Fruit fly (Drosophila melanogaster) whole organism, embryonic: Measurements from ENCODE around the gene pav.

Experiments used
- Ada2b ChIP-seq: fragments of 200-800 bp; sonication (Bioruptor generic); IDR thresholded peaks from 2 replicates; pipeline ENCODE4 v1.3.6; 2022; ENCODE audit warnings: missing biosample characterization, missing genetic modification characterization
- Aef1 ChIP-seq: fragments of 200-800 bp; sonication (Bioruptor generic); IDR thresholded peaks from 3 replicates; pipeline ENCODE4 v1.3.6; 2022; ENCODE audit warnings: missing biosample characterization, missing genetic modification characterization
- Antp ChIP-seq: fragments of 200-800 bp; sonication (Bioruptor generic); optimal IDR thresholded peaks from 3 replicates; lab custom pipeline; 2016; ENCODE audit warnings: missing biosample characterization, missing genetic modification characterization
- CG1024 ChIP-seq: fragments of 200-800 bp; sonication (Bioruptor generic); IDR thresholded peaks from 2 replicates; pipeline ENCODE4 v1.3.6; 2022; ENCODE audit warnings: missing biosample characterization, missing genetic modification characterization
- CG11085 ChIP-seq: fragments of 200-800 bp; sonication (Bioruptor generic); IDR thresholded peaks from 2 replicates; pipeline ENCODE4 v1.3.6; 2022; ENCODE audit warnings: missing biosample characterization, missing genetic modification characterization
- CG11723 ChIP-seq: fragments of 200-800 bp; sonication (Bioruptor generic); optimal IDR thresholded peaks from 2 replicates; lab custom pipeline; 2017; ENCODE audit warnings: missing biosample characterization, mild to moderate bottlenecking, missing genetic modification characterization
- CG12744 ChIP-seq: fragments of 200-800 bp; sonication (Bioruptor generic); optimal IDR thresholded peaks from 2 replicates; lab custom pipeline; 2016; ENCODE audit warnings: missing biosample characterization, missing genetic modification characterization
- CG14014 ChIP-seq: fragments of 200-800 bp; sonication (Bioruptor generic); IDR thresholded peaks from 2 replicates; pipeline ENCODE4 v1.3.6; 2022; ENCODE audit warnings: missing biosample characterization, missing genetic modification characterization
- CG16813 ChIP-seq: fragments of 200-800 bp; sonication (Bioruptor generic); IDR thresholded peaks from 3 replicates; pipeline ENCODE4 v1.3.6; 2022; ENCODE audit warnings: missing biosample characterization, missing genetic modification characterization; ENCODE audit not compliant: partially characterized antibody
- CG16815 ChIP-seq: fragments of 200-800 bp; sonication (Bioruptor generic); optimal IDR thresholded peaks from 3 replicates; lab custom pipeline; 2017; ENCODE audit warnings: missing biosample characterization, mild to moderate bottlenecking, missing genetic modification characterization
- CG1792 ChIP-seq: fragments of 200-800 bp; sonication (Bioruptor generic); optimal IDR thresholded peaks from 2 replicates; lab custom pipeline; 2016; ENCODE audit warnings: missing biosample characterization, missing genetic modification characterization
- CG18011 ChIP-seq: fragments of 200-800 bp; sonication (Bioruptor generic); optimal IDR thresholded peaks from 2 replicates; lab custom pipeline; 2017; ENCODE audit warnings: missing biosample characterization, missing genetic modification characterization, mild to moderate bottlenecking, moderate library complexity, missing genotype
- CG18262 ChIP-seq: fragments of 200-800 bp; optimal IDR thresholded peaks from 3 replicates; lab custom pipeline; 2019; ENCODE audit warnings: missing biosample characterization, mild to moderate bottlenecking, missing genetic modification characterization, moderate library complexity
- CG31441 ChIP-seq: fragments of 200-800 bp; sonication (Bioruptor generic); IDR thresholded peaks from 2 replicates; pipeline ENCODE4 v1.3.6; 2022; ENCODE audit warnings: missing biosample characterization, missing genetic modification characterization
- CG4328 ChIP-seq: fragments of 200-800 bp; sonication (Bioruptor generic); optimal IDR thresholded peaks from 3 replicates; lab custom pipeline; 2017; ENCODE audit warnings: missing biosample characterization, missing genetic modification reagents, missing genetic modification characterization
- CG6254 ChIP-seq: fragments of 200-800 bp; sonication (Bioruptor generic); optimal IDR thresholded peaks from 3 replicates; lab custom pipeline; 2017; ENCODE audit warnings: mild to moderate bottlenecking, missing biosample characterization, missing genetic modification reagents, missing genetic modification characterization
- CG6272 ChIP-seq: fragments of 200-800 bp; sonication (Bioruptor generic); IDR thresholded peaks from 2 replicates; pipeline ENCODE4 v1.3.6; 2022; ENCODE audit warnings: missing biosample characterization, missing genetic modification characterization
- CG7271 ChIP-seq: fragments of 200-800 bp; sonication (Bioruptor generic); optimal IDR thresholded peaks from 2 replicates; lab custom pipeline; 2018; ENCODE audit warnings: missing biosample characterization, mild to moderate bottlenecking, missing genetic modification characterization, moderate library complexity
- CG8089 ChIP-seq: fragments of 200-800 bp; sonication (Bioruptor generic); optimal IDR thresholded peaks from 3 replicates; lab custom pipeline; 2016; ENCODE audit warnings: missing biosample characterization, missing genetic modification characterization
- CG9609 ChIP-seq: fragments of 200-800 bp; sonication (Bioruptor generic); optimal IDR thresholded peaks from 3 replicates; lab custom pipeline; 2016; ENCODE audit warnings: missing biosample characterization, missing genetic modification characterization
- D19A ChIP-seq: fragments of 200-800 bp; optimal IDR thresholded peaks from 3 replicates; lab custom pipeline; 2019; ENCODE audit warnings: missing biosample characterization, mild to moderate bottlenecking, missing genetic modification characterization, moderate library complexity
- Doc2 ChIP-seq: fragments of 200-800 bp; sonication (Bioruptor generic); IDR thresholded peaks from 2 replicates; pipeline ENCODE4 v1.3.6; 2022; ENCODE audit warnings: missing biosample characterization, missing genetic modification characterization
- Ets97D ChIP-seq: fragments of 200-800 bp; sonication (Bioruptor generic); optimal IDR thresholded peaks from 3 replicates; lab custom pipeline; 2016; ENCODE audit warnings: missing biosample characterization, missing genetic modification characterization
- Fer3 ChIP-seq: fragments of 200-800 bp; sonication (Bioruptor generic); optimal IDR thresholded peaks from 2 replicates; lab custom pipeline; 2018; ENCODE audit warnings: missing biosample characterization, mild to moderate bottlenecking, missing genetic modification characterization, moderate library complexity
- MBD-R2 ChIP-seq: fragments of 200-800 bp; sonication (Bioruptor generic); IDR thresholded peaks from 2 replicates; pipeline ENCODE4 v1.3.6; 2022; ENCODE audit warnings: missing biosample characterization, missing genetic modification characterization
- Mrtf ChIP-seq: fragments of 200-800 bp; sonication (Bioruptor generic); IDR thresholded peaks from 3 replicates; pipeline ENCODE4 v1.3.6; 2022; ENCODE audit warnings: missing biosample characterization, missing genetic modification characterization
- NK7.1 ChIP-seq: fragments of 200-800 bp; sonication (Bioruptor generic); optimal IDR thresholded peaks from 3 replicates; lab custom pipeline; 2016; ENCODE audit warnings: missing biosample characterization, missing genetic modification characterization
- Nf-YA ChIP-seq: fragments of 200-800 bp; sonication (Bioruptor generic); IDR thresholded peaks from 2 replicates; pipeline ENCODE4 v1.3.6; 2022; ENCODE audit warnings: missing biosample characterization, missing genetic modification characterization
- Oli ChIP-seq: fragments of 200-800 bp; sonication (Bioruptor generic); optimal IDR thresholded peaks from 2 replicates; lab custom pipeline; 2018; ENCODE audit warnings: missing biosample characterization, mild to moderate bottlenecking, missing genetic modification characterization, moderate library complexity
- ac ChIP-seq: fragments of 200-800 bp; sonication (Bioruptor generic); optimal IDR thresholded peaks from 3 replicates; lab custom pipeline; 2017; ENCODE audit warnings: missing biosample characterization, mild to moderate bottlenecking, missing genetic modification characterization
- aop ChIP-seq: fragments of 200-800 bp; sonication (Bioruptor generic); IDR thresholded peaks from 2 replicates; pipeline ENCODE4 v1.3.6; 2022; ENCODE audit warnings: missing biosample characterization, missing genetic modification characterization
- bcd ChIP-seq: fragments of 200-800 bp; sonication (Bioruptor generic); optimal IDR thresholded peaks from 2 replicates; lab custom pipeline; 2017; ENCODE audit warnings: missing biosample characterization, mild to moderate bottlenecking, missing genetic modification characterization
- bowl ChIP-seq: fragments of 200-800 bp; sonication (Bioruptor generic); IDR thresholded peaks from 2 replicates; pipeline ENCODE4 v1.3.6; 2022; ENCODE audit warnings: missing biosample characterization, missing genetic modification characterization
- chinmo ChIP-seq: fragments of 200-800 bp; sonication (Bioruptor generic); IDR thresholded peaks from 4 replicates; pipeline ENCODE4 v1.3.6; 2022; ENCODE audit warnings: missing biosample characterization, missing genetic modification characterization; ENCODE audit not compliant: partially characterized antibody
- fd96Cb ChIP-seq: fragments of 200-800 bp; sonication (Bioruptor generic); optimal IDR thresholded peaks from 2 replicates; lab custom pipeline; 2018; ENCODE audit warnings: missing biosample characterization, mild to moderate bottlenecking, missing genetic modification characterization, moderate library complexity
- ftz-f1 ChIP-seq: fragments of 200-800 bp; sonication (Bioruptor generic); optimal IDR thresholded peaks from 2 replicates; lab custom pipeline; 2016; ENCODE audit warnings: missing biosample characterization, missing genetic modification characterization
- grau ChIP-seq: fragments of 200-800 bp; optimal IDR thresholded peaks from 3 replicates; lab custom pipeline; 2019; ENCODE audit warnings: missing biosample characterization, mild to moderate bottlenecking, missing genetic modification characterization, moderate library complexity
- gro ChIP-seq: fragments of 200-800 bp; sonication (Bioruptor generic); optimal IDR thresholded peaks from 2 replicates; lab custom pipeline; 2016; ENCODE audit warnings: missing biosample characterization, missing genetic modification characterization
- gsb ChIP-seq: fragments of 200-800 bp; sonication (Bioruptor generic); IDR thresholded peaks from 2 replicates; pipeline ENCODE4 v1.3.6; 2022; ENCODE audit warnings: missing biosample characterization, missing genetic modification characterization
- ind ChIP-seq: fragments of 200-800 bp; sonication (Bioruptor generic); optimal IDR thresholded peaks from 3 replicates; lab custom pipeline; 2016; ENCODE audit warnings: missing biosample characterization, missing genetic modification characterization
- lola ChIP-seq, 3 experiments: fragments of >200 bp in 2 of 3; fragments of 200-800 bp in 1 of 3; sonication (Bioruptor generic) in 1 of 3; optimal IDR thresholded peaks; 2 replicates each; lab custom pipeline; 2017 to 2019; ENCODE audit warnings: missing biosample characterization in 3 of 3, missing genetic modification characterization in 3 of 3, mild to moderate bottlenecking in 1 of 3, moderate library complexity in 1 of 3
- maf-S ChIP-seq: fragments of 200-800 bp; sonication (Bioruptor generic); optimal IDR thresholded peaks from 2 replicates; lab custom pipeline; 2016; ENCODE audit warnings: missing biosample characterization, missing genetic modification characterization
- nerfin-1 ChIP-seq: fragments of 200-800 bp; sonication (Bioruptor generic); optimal IDR thresholded peaks from 3 replicates; lab custom pipeline; 2019; ENCODE audit warnings: missing biosample characterization, mild to moderate bottlenecking, missing genetic modification characterization, moderate library complexity
- odd ChIP-seq: fragments of 200-800 bp; sonication (Bioruptor generic); optimal IDR thresholded peaks from 2 replicates; lab custom pipeline; 2017; ENCODE audit warnings: missing biosample characterization, mild to moderate bottlenecking, missing genetic modification characterization
- peb ChIP-seq: fragments of 200-800 bp; sonication (Bioruptor generic); IDR thresholded peaks from 2 replicates; pipeline ENCODE4 v1.3.6; 2022; ENCODE audit warnings: missing biosample characterization, missing genetic modification characterization
- pum ChIP-seq: fragments of 200-800 bp; sonication (Bioruptor generic); optimal IDR thresholded peaks from 2 replicates; lab custom pipeline; 2016; ENCODE audit warnings: missing biosample characterization, missing genetic modification characterization
- ranshi ChIP-seq: fragments of 200-800 bp; sonication (Bioruptor generic); IDR thresholded peaks from 2 replicates; pipeline ENCODE4 v1.3.6; 2022; ENCODE audit warnings: missing biosample characterization, missing genetic modification characterization
- tin ChIP-seq: fragments of 200-800 bp; sonication (Bioruptor generic); optimal IDR thresholded peaks from 3 replicates; lab custom pipeline; 2016; ENCODE audit warnings: missing biosample characterization, missing genetic modification characterization
- toy ChIP-seq: fragments of 200-800 bp; sonication (Bioruptor generic); IDR thresholded peaks from 2 replicates; pipeline ENCODE4 v1.3.6; 2022; ENCODE audit warnings: missing biosample characterization, missing genetic modification characterization
- trem ChIP-seq: fragments of 200-800 bp; optimal IDR thresholded peaks from 3 replicates; lab custom pipeline; 2019; ENCODE audit warnings: missing biosample characterization, mild to moderate bottlenecking, missing genetic modification characterization, moderate library complexity
- wor ChIP-seq: fragments of 200-800 bp; sonication (Bioruptor generic); IDR thresholded peaks from 2 replicates; pipeline ENCODE4 v1.3.6; 2022; ENCODE audit warnings: missing biosample characterization, missing genetic modification characterization

Gene pav

dm6 chr3L:4230357-4230901, 12.1 kb upstream of the pav start (continued):
- TF ChIP-seq Aef1 (peak; percentile 73), CG6254 (GFP tag; lab: Kevin White, UChicago) (peak; percentile 95), bowl (GFP tag; lab: Robert Waterston, UW) (peak; percentile 73), trem (tag; lab: Kevin White, UChicago) (peak; percentile 93), CG6272 (peak; percentile 78), toy (GFP tag; lab: Robert Waterston, UW) (no peak), ac (GFP tag; lab: Kevin White, UChicago) (peak; percentile 96), grau (tag; lab: Kevin White, UChicago) (peak; percentile 91), wor (peak; percentile 91), nerfin-1 (tag; lab: Kevin White, UChicago) (peak; percentile 93), ranshi (GFP tag; lab: Robert Waterston, UW) (peak; percentile 82), Fer3 (tag; lab: Kevin White, UChicago) (peak; percentile 80), aop (GFP tag; lab: Robert Waterston, UW) (peak; percentile 73; the same call in 1 of the 2 replicates), D19A (tag; lab: Kevin White, UChicago) (peak; percentile 93), lola (GFP tag; optimal IDR thresholded peaks at IDR 0.05; lab: Kevin White, UChicago) (peak in 1 of 3 experiments; percentile 99), MBD-R2 (peak; percentile 27; the same call in 1 of the 2 replicates), CG1024 (peak; percentile 66), ind (GFP tag; lab: Kevin White, UChicago) (peak; percentile 88), CG8089 (peak; percentile 94), fd96Cb (tag; lab: Kevin White, UChicago) (peak; percentile 97), CG18262 (tag; lab: Kevin White, UChicago) (peak; percentile 98), chinmo (GFP tag; lab: Robert Waterston, UW) (no peak), CG31441 (GFP tag; lab: Robert Waterston, UW) (peak; percentile 98), CG4328 (GFP tag; lab: Kevin White, UChicago) (peak; percentile 86), Ets97D (GFP tag; lab: Kevin White, UChicago) (peak; percentile 76), CG16815 (GFP tag; lab: Kevin White, UChicago) (peak; percentile 96), ftz-f1 (no peak), gro (GFP tag; lab: Kevin White, UChicago) (no peak), CG18011 (peak; percentile 38), tin (GFP tag; lab: Kevin White, UChicago) (peak; percentile 94), CG16813 (GFP tag; lab: Robert Waterston, UW) (no peak), gsb (GFP tag; lab: Robert Waterston, UW) (0 out of 2 replicates have a peak, but pooled peaks have one; percentile 36), CG9609 (GFP tag; lab: Kevin White, UChicago) (peak; percentile 94), Oli (tag; lab: Kevin White, UChicago) (peak; percentile 96), Doc2 (no peak), maf-S (GFP tag; lab: Kevin White, UChicago) (peak; percentile 82), NK7.1 (peak; percentile 90), CG12744 (peak; percentile 84), Antp (GFP tag; lab: Kevin White, UChicago) (peak; percentile 89), CG7271 (tag; lab: Kevin White, UChicago) (peak; percentile 83), bcd (GFP tag; lab: Kevin White, UChicago) (peak; percentile 92), CG1792 (GFP tag; lab: Kevin White, UChicago) (peak; percentile 77), CG11723 (GFP tag; lab: Kevin White, UChicago) (peak; percentile 87), pum (peak; percentile 96), Mrtf (peak; percentile 83), peb (GFP tag; lab: Robert Waterston, UW) (peak; percentile 92), CG11085 (GFP tag; lab: Robert Waterston, UW) (peak; percentile 39; the same call in 1 of the 2 replicates), odd (GFP tag; lab: Kevin White, UChicago) (peak; percentile 91), CG14014 (peak; percentile 43; the same call in 1 of the 2 replicates), Nf-YA (GFP tag; lab: Robert Waterston, UW) (peak; percentile 75), Ada2b (GFP tag; lab: Robert Waterston, UW) (peak; percentile 65)
